Fruit fly (Drosophila melanogaster): ENCODE results near the gene Cpr62Ba.

dm6 chr3L:1797005-1797404 lies 34.6 kb downstream of the Cpr62Ba start, which contains the start of gene CG12020:
- TF ChIP-seq CG8478 (optimal IDR thresholded peaks at IDR 0.05) (no peak), CTCF (optimal IDR thresholded peaks at IDR 0.05) (no peak)
